Worm (Caenorhabditis elegans) whole organism, L1 larva: ENCODE data around the gene lin-39.

ENCODE experiments used
- C04F5.9 ChIP-seq: sonication (generic microtip); optimal IDR thresholded peaks from 2 replicates; lab custom pipeline; 2016; ENCODE audit warnings: missing genetic modification characterization, missing compliant biosample characterization
- F16B12.6 ChIP-seq: fragments of 150-350 bp; optimal IDR thresholded peaks from 2 replicates; lab custom pipeline; 2014; ENCODE audit warnings: missing biosample characterization, missing genetic modification characterization
- aha-1 ChIP-seq: fragments of 150-350 bp; optimal IDR thresholded peaks from 2 replicates; lab custom pipeline; 2014; ENCODE audit warnings: missing biosample characterization, missing genetic modification characterization
- alr-1 ChIP-seq: fragments of 200-800 bp; sonication (Bioruptor generic); optimal IDR thresholded peaks from 2 replicates; lab custom pipeline; 2018; ENCODE audit warnings: borderline replicate concordance, mild to moderate bottlenecking, missing genetic modification characterization, missing compliant biosample characterization
- aly-2 ChIP-seq: fragments of 150-350 bp; optimal IDR thresholded peaks from 2 replicates; lab custom pipeline; 2014; ENCODE audit warnings: missing biosample characterization, missing genetic modification characterization
- blmp-1 ChIP-seq: fragments of 150-350 bp; optimal IDR thresholded peaks from 2 replicates; lab custom pipeline; 2014; ENCODE audit warnings: missing biosample characterization, missing genetic modification characterization
- ceh-8 ChIP-seq: fragments of 200-800 bp; sonication (Bioruptor generic); optimal IDR thresholded peaks from 2 replicates; lab custom pipeline; 2018; ENCODE audit warnings: mild to moderate bottlenecking, missing genetic modification characterization, moderate library complexity, missing compliant biosample characterization
- ces-1 ChIP-seq: fragments of 150-350 bp; optimal IDR thresholded peaks from 2 replicates; lab custom pipeline; 2014; ENCODE audit warnings: missing biosample characterization, missing genetic modification reagents, missing genetic modification characterization
- dsc-1 ChIP-seq: sonication (generic microtip); optimal IDR thresholded peaks from 2 replicates; lab custom pipeline; 2016; ENCODE audit warnings: mild to moderate bottlenecking, missing genetic modification characterization, missing compliant biosample characterization
- egl-13 ChIP-seq: sonication (generic microtip); optimal IDR thresholded peaks from 2 replicates; lab custom pipeline; 2016; ENCODE audit warnings: missing genotype, missing genetic modification reagents, missing genetic modification characterization, missing compliant biosample characterization
- egl-27 ChIP-seq, 2 experiments: fragments of 150-350 bp in 1 of 2; sonication (generic microtip); optimal IDR thresholded peaks; 3 replicates each; lab custom pipeline; 2017 to 2018; ENCODE audit warnings: missing biosample characterization in 2 of 2, missing genetic modification characterization in 2 of 2, missing genetic modification reagents in 2 of 2
- elt-2 ChIP-seq: sonication (generic microtip); optimal IDR thresholded peaks from 2 replicates; lab custom pipeline; 2016; ENCODE audit warnings: missing genetic modification characterization, mild to moderate bottlenecking, inconsistent platforms, missing compliant biosample characterization, missing genetic modification reagents
- ets-5 ChIP-seq: fragments of 200-800 bp; sonication (Bioruptor generic); IDR thresholded peaks from 2 replicates; pipeline ENCODE4 v1.3.6; 2022; ENCODE audit warnings: missing genetic modification characterization, missing compliant biosample characterization
- fkh-10 ChIP-seq: sonication (generic microtip); optimal IDR thresholded peaks from 2 replicates; lab custom pipeline; 2017; ENCODE audit warnings: missing biosample characterization, missing genetic modification reagents, missing genetic modification characterization
- fkh-4 ChIP-seq: sonication (generic microtip); optimal IDR thresholded peaks from 2 replicates; lab custom pipeline; 2016; ENCODE audit warnings: missing compliant biosample characterization, missing genetic modification characterization, borderline replicate concordance
- fkh-8 ChIP-seq: sonication (generic microtip); optimal IDR thresholded peaks from 2 replicates; lab custom pipeline; 2016; ENCODE audit warnings: mild to moderate bottlenecking, missing genetic modification characterization, missing compliant biosample characterization
- hlh-17 ChIP-seq: fragments of 200-800 bp; sonication (Bioruptor generic); optimal IDR thresholded peaks from 2 replicates; lab custom pipeline; 2018; ENCODE audit warnings: missing genetic modification characterization, mild to moderate bottlenecking, missing compliant biosample characterization, moderate library complexity, borderline replicate concordance
- irx-1 ChIP-seq: sonication (generic microtip); optimal IDR thresholded peaks from 2 replicates; lab custom pipeline; 2016; ENCODE audit warnings: missing genetic modification characterization, missing compliant biosample characterization
- isw-1 ChIP-seq: fragments of 200-800 bp; sonication (Bioruptor generic); IDR thresholded peaks from 2 replicates; pipeline ENCODE4 v1.3.6; 2022; ENCODE audit warnings: missing genetic modification characterization, missing compliant biosample characterization
- lin-13 ChIP-seq: fragments of 150-350 bp; optimal IDR thresholded peaks from 2 replicates; lab custom pipeline; 2014; ENCODE audit warnings: missing biosample characterization, missing genetic modification reagents, missing genetic modification characterization
- lin-14 ChIP-seq: fragments of 200-800 bp; sonication (Bioruptor generic); optimal IDR thresholded peaks from 2 replicates; lab custom pipeline; 2018; ENCODE audit warnings: mild to moderate bottlenecking, missing genetic modification characterization, moderate library complexity, missing compliant biosample characterization
- lin-15B ChIP-seq: fragments of 150-350 bp; sonication (generic microtip); optimal IDR thresholded peaks from 3 replicates; lab custom pipeline; 2014; ENCODE audit warnings: missing biosample characterization, missing genetic modification characterization
- lin-35 ChIP-seq, 2 experiments: fragments of 150-350 bp; optimal IDR thresholded peaks; 2 replicates each; lab custom pipeline; 2014; ENCODE audit warnings: missing biosample characterization in 2 of 2, missing genetic modification characterization in 2 of 2, missing genetic modification reagents in 2 of 2
- lin-39 ChIP-seq: fragments of 150-350 bp; optimal IDR thresholded peaks from 2 replicates; lab custom pipeline; 2014; ENCODE audit warnings: missing biosample characterization, missing genetic modification reagents, missing genetic modification characterization
- lsy-2 ChIP-seq, 2 experiments: fragments of 150-350 bp; optimal IDR thresholded peaks; 2 replicates each; lab custom pipeline; 2014; ENCODE audit warnings: missing biosample characterization in 2 of 2, missing genetic modification characterization in 2 of 2
- mef-2 ChIP-seq: fragments of 150-350 bp; optimal IDR thresholded peaks from 2 replicates; lab custom pipeline; 2014; ENCODE audit warnings: missing biosample characterization, missing genetic modification characterization
- nhr-11 ChIP-seq: fragments of 150-350 bp; optimal IDR thresholded peaks from 2 replicates; lab custom pipeline; 2014; ENCODE audit warnings: missing biosample characterization, missing genetic modification characterization
- nhr-19 ChIP-seq: fragments of 200-800 bp; sonication (Bioruptor generic); conservative IDR thresholded peaks from 2 replicates; pipeline ENCODE4 v1.3.6; 2022; ENCODE audit warnings: missing genetic modification characterization, missing compliant biosample characterization
- nhr-20 ChIP-seq: sonication (generic microtip); optimal IDR thresholded peaks from 2 replicates; lab custom pipeline; 2016; ENCODE audit warnings: mild to moderate bottlenecking, missing genetic modification characterization, missing compliant biosample characterization
- nhr-237 ChIP-seq: fragments of 150-350 bp; optimal IDR thresholded peaks from 2 replicates; lab custom pipeline; 2014; ENCODE audit warnings: missing biosample characterization, missing genetic modification characterization
- nhr-71 ChIP-seq: sonication (generic microtip); optimal IDR thresholded peaks from 2 replicates; lab custom pipeline; 2016; ENCODE audit warnings: mild to moderate bottlenecking, missing genetic modification characterization, moderate library complexity, missing compliant biosample characterization
- nhr-77 ChIP-seq: fragments of 150-350 bp; optimal IDR thresholded peaks from 2 replicates; lab custom pipeline; 2014; ENCODE audit warnings: missing biosample characterization, missing genetic modification characterization
- nhr-85 ChIP-seq: sonication (generic microtip); peaks from one replicate; lab custom pipeline; 2016; ENCODE audit warnings: missing genetic modification characterization, inconsistent platforms, missing compliant biosample characterization
- rnt-1 ChIP-seq: sonication (generic microtip); optimal IDR thresholded peaks from 2 replicates; lab custom pipeline; 2016; ENCODE audit warnings: mild to moderate bottlenecking, missing genetic modification characterization, moderate library complexity, missing compliant biosample characterization
- snpc-4 ChIP-seq: fragments of 150-350 bp; optimal IDR thresholded peaks from 2 replicates; lab custom pipeline; 2014; ENCODE audit warnings: missing biosample characterization, missing genetic modification characterization
- snu-23 ChIP-seq: sonication (generic microtip); optimal IDR thresholded peaks from 2 replicates; lab custom pipeline; 2016; ENCODE audit warnings: missing genetic modification characterization, missing compliant biosample characterization
- sptf-1 ChIP-seq: fragments of 150-350 bp; optimal IDR thresholded peaks from 2 replicates; lab custom pipeline; 2014; ENCODE audit warnings: missing biosample characterization, missing genetic modification characterization
- tbx-2 ChIP-seq: sonication (generic microtip); optimal IDR thresholded peaks from 2 replicates; lab custom pipeline; 2016; ENCODE audit warnings: missing genetic modification characterization, missing compliant biosample characterization
- unc-130 ChIP-seq: fragments of 150-350 bp; optimal IDR thresholded peaks from 2 replicates; lab custom pipeline; 2017; ENCODE audit warnings: missing biosample characterization, missing genetic modification characterization, inconsistent platforms
- vab-15 ChIP-seq: sonication (generic microtip); optimal IDR thresholded peaks from 2 replicates; lab custom pipeline; 2017; ENCODE audit warnings: missing genotype, mild to moderate bottlenecking, missing genetic modification characterization, missing compliant biosample characterization
- xbp-1 ChIP-seq: sonication (generic microtip); optimal IDR thresholded peaks from 2 replicates; lab custom pipeline; 2016; ENCODE audit warnings: missing genetic modification characterization, missing compliant biosample characterization
- zag-1 ChIP-seq: fragments of 150-350 bp; optimal IDR thresholded peaks from 2 replicates; lab custom pipeline; 2014; ENCODE audit warnings: missing biosample characterization, missing genetic modification characterization
- ztf-4 ChIP-seq: fragments of 150-350 bp; optimal IDR thresholded peaks from 2 replicates; lab custom pipeline; 2014; ENCODE audit warnings: missing biosample characterization, missing genetic modification characterization

Gene lin-39

ce11 chrIII:7530108-7530507, 6.3 kb downstream of the lin-39 start:
- TF ChIP-seq lin-14 (peak; percentile 15), aly-2 (tag; lab: Kevin White, UChicago) (no peak)

- TF ChIP-seq blmp-1: peak; percentile 10
- TF ChIP-seq egl-13: no peak
- TF ChIP-seq ztf-4 (tag; lab: Kevin White, UChicago): no peak
- TF ChIP-seq lin-15B: no peak
- peak; percentile 33 for TF ChIP-seq nhr-85 (tag; lab: Kevin White, UChicago)
- no peak for TF ChIP-seq fkh-4 (tag; lab: Kevin White, UChicago)
- TF ChIP-seq C04F5.9 (tag; lab: Kevin White, UChicago): no peak
- no peak for TF ChIP-seq hlh-17
- TF ChIP-seq rnt-1: peak; percentile 15
- TF ChIP-seq unc-130 (tag; lab: Kevin White, UChicago): no peak
- TF ChIP-seq isw-1 (GFP tag; lab: Robert Waterston, UW): no peak
- TF ChIP-seq lsy-2 (tag; optimal IDR thresholded peaks at IDR 0.05; lab: Kevin White, UChicago): peak in 1 of 2 experiments; percentile 61
These were observed 9.4 kb downstream of the lin-39 start for ce11 chrIII:7526974-7527466.

- TF ChIP-seq snpc-4 (no peak), lin-39 (tag; lab: Kevin White, UChicago) (no peak), nhr-85 (tag; lab: Kevin White, UChicago) (peak; percentile 69), rnt-1 (peak; percentile 49), nhr-71 (tag; lab: Kevin White, UChicago) (peak; percentile 41), ets-5 (GFP tag; lab: Robert Waterston, UW) (no peak), lin-14 (peak; percentile 39), lsy-2 (tag; optimal IDR thresholded peaks at IDR 0.05; lab: Kevin White, UChicago) (peak; percentile 47 to 92), xbp-1 (no peak), snu-23 (GFP tag; lab: Kevin White, UChicago) (peak; percentile 15), unc-130 (tag; lab: Kevin White, UChicago) (peak; percentile 16)
These were observed 11.5 kb downstream of the lin-39 start for ce11 chrIII:7524830-7525344.

ce11 chrIII:7521163-7521562, 15.3 kb downstream of the lin-39 start, which contains the start of gene lig-4:
Gene lig-4 (plus strand): TSS chrIII:7521463.
- TF ChIP-seq fkh-4 (tag; lab: Kevin White, UChicago) (no peak), egl-27 (tag; optimal IDR thresholded peaks at IDR 0.05; lab: Kevin White, UChicago) (no peak)

- TF ChIP-seq lsy-2 (tag; optimal IDR thresholded peaks at IDR 0.05; lab: Kevin White, UChicago) (peak; percentile 94 to 96), F16B12.6 (tag; lab: Kevin White, UChicago) (peak; percentile 68), zag-1 (peak; percentile 22), unc-130 (tag; lab: Kevin White, UChicago) (peak; percentile 85), xbp-1 (peak; percentile 97), lin-35 (GFP tag; optimal IDR thresholded peaks at IDR 0.05; lab: Kevin White, UChicago) (peak; percentile 89 to 90), irx-1 (peak; percentile 100), nhr-237 (tag; lab: Kevin White, UChicago) (peak; percentile 72), aha-1 (tag; lab: Kevin White, UChicago) (no peak), sptf-1 (tag; lab: Kevin White, UChicago) (no peak), ces-1 (GFP tag; lab: Kevin White, UChicago) (no peak), fkh-8 (tag; lab: Kevin White, UChicago) (peak; percentile 94), ztf-4 (tag; lab: Kevin White, UChicago) (peak; percentile 89), tbx-2 (tag; lab: Kevin White, UChicago) (peak; percentile 99), nhr-19 (GFP tag; lab: Robert Waterston, UW) (peak; percentile 97), mef-2 (tag; lab: Kevin White, UChicago) (peak; percentile 64), nhr-11 (peak; percentile 75), fkh-10 (GFP tag; lab: Kevin White, UChicago) (peak; percentile 6), vab-15 (tag; lab: Kevin White, UChicago) (peak; percentile 94), dsc-1 (tag; lab: Kevin White, UChicago) (peak; percentile 99), alr-1 (tag; lab: Kevin White, UChicago) (no peak), blmp-1 (peak; percentile 69), lin-13 (GFP tag; lab: Kevin White, UChicago) (peak; percentile 92), ceh-8 (GFP tag; lab: Kevin White, UChicago) (peak; percentile 97), elt-2 (tag; lab: Kevin White, UChicago) (peak; percentile 95), snpc-4 (peak; percentile 90), nhr-77 (tag; lab: Kevin White, UChicago) (peak; percentile 63), C04F5.9 (tag; lab: Kevin White, UChicago) (peak; percentile 98), nhr-20 (tag; lab: Kevin White, UChicago) (peak; percentile 99)
These were observed 15.8 kb downstream of the lin-39 start, which contains the start of the genes cux-7 and C07H6.2 for ce11 chrIII:7520672-7521071. Gene cux-7 (minus strand): TSS chrIII:7520845. Gene C07H6.2 (plus strand): TSS chrIII:7521009.
